Fruit fly (Drosophila melanogaster): Measurements from ENCODE around the gene ovm.

dm6 chr2L:166115-167069 lies 25.6 kb upstream of the ovm start:
- TF ChIP-seq ttk (optimal IDR thresholded peaks at IDR 0.05): no peak
- TF ChIP-seq psq (optimal IDR thresholded peaks at IDR 0.05): no peak
- no peak for TF ChIP-seq insv (optimal IDR thresholded peaks at IDR 0.05)
- TF ChIP-seq Myc (optimal IDR thresholded peaks at IDR 0.05): no peak
- TF ChIP-seq h (optimal IDR thresholded peaks at IDR 0.05): no peak
